Fruit fly (Drosophila melanogaster) whole organism, wandering third instar larva: ENCODE results near the gene CG8236.
A peak's percentile ranks its signal among the peaks of the same experiment; 100 is the strongest.

ENCODE experiments used
- Abd-B ChIP-seq: fragments of >200 bp; optimal IDR thresholded peaks from 2 replicates; lab custom pipeline; 2017; ENCODE audit warnings: missing biosample characterization, missing genetic modification characterization
- CG32264 ChIP-seq: fragments of 200-800 bp; sonication (Bioruptor generic); optimal IDR thresholded peaks from 2 replicates; lab custom pipeline; 2016; ENCODE audit warnings: missing biosample characterization, missing genetic modification characterization
- CG9705 ChIP-seq: fragments of 200-800 bp; sonication (Bioruptor generic); optimal IDR thresholded peaks from 2 replicates; lab custom pipeline; 2018; ENCODE audit warnings: missing biosample characterization, mild to moderate bottlenecking, missing genetic modification characterization
- CrebA ChIP-seq: fragments of 200-800 bp; sonication (Bioruptor generic); optimal IDR thresholded peaks from 2 replicates; lab custom pipeline; 2016; ENCODE audit warnings: missing biosample characterization, mild to moderate bottlenecking, missing genetic modification characterization, borderline replicate concordance
- Dif ChIP-seq: fragments of 200-275, 200-300 bp; sonication (Bioruptor generic); optimal IDR thresholded peaks from 2 replicates; lab custom pipeline; 2018; ENCODE audit warnings: missing biosample characterization, missing genetic modification characterization; ENCODE audit not compliant: partially characterized antibody
- GATAd ChIP-seq: sonication (Bioruptor generic); optimal IDR thresholded peaks from 2 replicates; lab custom pipeline; 2016; ENCODE audit warnings: missing biosample characterization, missing genetic modification characterization
- HLH106 ChIP-seq: fragments of 200-800 bp; optimal IDR thresholded peaks from 3 replicates; lab custom pipeline; 2019; ENCODE audit warnings: missing biosample characterization, mild to moderate bottlenecking, missing genetic modification characterization, moderate library complexity
- Hr83 ChIP-seq: fragments of 200-300 bp; sonication (Bioruptor generic); optimal IDR thresholded peaks from 2 replicates; lab custom pipeline; 2016; ENCODE audit warnings: missing biosample characterization, mild to moderate bottlenecking, missing genetic modification characterization, moderate library complexity; ENCODE audit not compliant: poor library complexity, severe bottlenecking
- Jra ChIP-seq: sonication (Bioruptor generic); optimal IDR thresholded peaks from 2 replicates; lab custom pipeline; 2016; ENCODE audit warnings: missing biosample characterization, missing genetic modification characterization
- Myc ChIP-seq: fragments of >200 bp; optimal IDR thresholded peaks from 2 replicates; lab custom pipeline; 2017
- N ChIP-seq: fragments of >200 bp; optimal IDR thresholded peaks from 2 replicates; lab custom pipeline; 2018; ENCODE audit warnings: missing biosample characterization, missing external identifiers, missing genetic modification characterization
- OdsH ChIP-seq: fragments of 200-800 bp; sonication (Bioruptor generic); optimal IDR thresholded peaks from 2 replicates; lab custom pipeline; 2016; ENCODE audit warnings: missing biosample characterization, mild to moderate bottlenecking, missing genetic modification characterization
- Rel ChIP-seq, 2 experiments: fragments of 200-800 bp; sonication (Bioruptor generic) in 1 of 2; optimal IDR thresholded peaks; 2 replicates in 1 of 2; 3 replicates in 1 of 2; lab custom pipeline; 2016 to 2019; ENCODE audit warnings: mild to moderate bottlenecking in 2 of 2, missing biosample characterization in 2 of 2, missing genetic modification characterization in 2 of 2, moderate library complexity in 1 of 2
- Sp1 ChIP-seq: fragments of 200-800 bp; sonication (Bioruptor generic); optimal IDR thresholded peaks from 3 replicates; lab custom pipeline; 2019; ENCODE audit warnings: missing biosample characterization, mild to moderate bottlenecking, missing genetic modification characterization, moderate library complexity
- Vsx2 ChIP-seq: fragments of 200-300, 225-300 bp; sonication (Bioruptor generic); optimal IDR thresholded peaks from 2 replicates; lab custom pipeline; 2018; ENCODE audit warnings: missing biosample characterization, missing genetic modification characterization; ENCODE audit not compliant: partially characterized antibody
- br ChIP-seq: fragments of 200-800 bp; sonication (Bioruptor generic); optimal IDR thresholded peaks from 2 replicates; lab custom pipeline; 2016; ENCODE audit warnings: missing biosample characterization, missing genetic modification characterization
- brk ChIP-seq: fragments of 200-800 bp; sonication (Bioruptor generic); optimal IDR thresholded peaks from 2 replicates; lab custom pipeline; 2016; ENCODE audit warnings: missing biosample characterization, mild to moderate bottlenecking, missing genetic modification characterization
- dl ChIP-seq, 2 experiments: fragments of 175-275, 200-275 bp in 1 of 2; fragments of 200-275 bp in 1 of 2; sonication (Bioruptor generic); optimal IDR thresholded peaks; lab custom pipeline; 2018; ENCODE audit warnings: mild to moderate bottlenecking in 2 of 2, missing biosample characterization in 2 of 2, missing genetic modification characterization in 2 of 2, moderate library complexity in 2 of 2; ENCODE audit not compliant: partially characterized antibody in 2 of 2, insufficient read depth in 1 of 2
- dmrt93B ChIP-seq: fragments of 200-800 bp; sonication (Bioruptor generic); optimal IDR thresholded peaks from 2 replicates; lab custom pipeline; 2018; ENCODE audit warnings: missing biosample characterization, mild to moderate bottlenecking, missing genetic modification characterization
- dsf ChIP-seq: sonication (Bioruptor generic); optimal IDR thresholded peaks from 2 replicates; lab custom pipeline; 2016; ENCODE audit warnings: missing biosample characterization, missing genetic modification characterization, borderline replicate concordance
- ey ChIP-seq: fragments of 200-800 bp; sonication (Bioruptor generic); optimal IDR thresholded peaks from 2 replicates; lab custom pipeline; 2016; ENCODE audit warnings: missing biosample characterization, missing genetic modification characterization
- foxo ChIP-seq, 2 experiments: fragments of 200-800 bp; sonication (Bioruptor generic); optimal IDR thresholded peaks; 2 replicates in 1 of 2; 3 replicates in 1 of 2; lab custom pipeline; 2016 to 2017; ENCODE audit warnings: missing biosample characterization in 2 of 2, missing genetic modification characterization in 2 of 2
- fru ChIP-seq: fragments of 200-800 bp; sonication (Bioruptor generic); optimal IDR thresholded peaks from 3 replicates; lab custom pipeline; 2016; ENCODE audit warnings: missing biosample characterization, mild to moderate bottlenecking, missing genetic modification characterization
- h ChIP-seq: fragments of 200-800 bp; sonication (Bioruptor generic); optimal IDR thresholded peaks from 3 replicates; lab custom pipeline; 2016; ENCODE audit warnings: missing biosample characterization, mild to moderate bottlenecking, missing genetic modification characterization
- jim ChIP-seq: fragments of 175-275, 200-325 bp; sonication (Bioruptor generic); optimal IDR thresholded peaks from 2 replicates; lab custom pipeline; 2016; ENCODE audit warnings: missing biosample characterization, mild to moderate bottlenecking, missing genetic modification characterization
- psq ChIP-seq: fragments of 200-800 bp; sonication (Bioruptor generic); optimal IDR thresholded peaks from 3 replicates; lab custom pipeline; 2017; ENCODE audit warnings: missing biosample characterization, mild to moderate bottlenecking, missing genetic modification characterization, moderate library complexity
- rgr ChIP-seq: fragments of 200-800 bp; sonication (Bioruptor generic); optimal IDR thresholded peaks from 3 replicates; lab custom pipeline; 2016; ENCODE audit warnings: missing biosample characterization, mild to moderate bottlenecking, missing genetic modification characterization
- sage ChIP-seq: fragments of 200-800 bp; sonication (Bioruptor generic); optimal IDR thresholded peaks from 2 replicates; lab custom pipeline; 2016; ENCODE audit warnings: missing biosample characterization, mild to moderate bottlenecking, missing genetic modification characterization
- tai ChIP-seq: sonication (Bioruptor generic); optimal IDR thresholded peaks from 2 replicates; lab custom pipeline; 2016; ENCODE audit warnings: missing biosample characterization, missing genetic modification characterization
- usp ChIP-seq: fragments of >200 bp; optimal IDR thresholded peaks from 2 replicates; lab custom pipeline; 2017; ENCODE audit warnings: missing biosample characterization, missing genetic modification characterization
- woc ChIP-seq: sonication (Bioruptor generic); optimal IDR thresholded peaks from 2 replicates; lab custom pipeline; 2016; ENCODE audit warnings: missing biosample characterization, mild to moderate bottlenecking, missing genetic modification characterization

Gene CG8236

dm6 chr3R:8788722-8789400 lies 19.7 kb downstream of the CG8236 start:
- TF ChIP-seq HLH106 (peak; percentile 24), h (peak; percentile 42), jim (no peak), ey (GFP tag; lab: Kevin White, UChicago) (peak; percentile 31), N (GFP tag; lab: Kevin White, UChicago) (no peak), brk (GFP tag; lab: Kevin White, UChicago) (no peak), CrebA (GFP tag; lab: Kevin White, UChicago) (no peak), rgr (GFP tag; lab: Kevin White, UChicago) (peak; percentile 5), foxo (GFP tag; optimal IDR thresholded peaks at IDR 0.05; lab: Kevin White, UChicago) (peak in 1 of 2 experiments; percentile 37), fru (GFP tag; lab: Kevin White, UChicago) (peak; percentile 15)

dm6 chr3R:8792463-8793175 lies 23.4 kb downstream of the CG8236 start:
- no peak for TF ChIP-seq brk (GFP tag; lab: Kevin White, UChicago)
- no peak for TF ChIP-seq sage
- no peak for TF ChIP-seq woc
- TF ChIP-seq Dif (GFP tag; lab: Kevin White, UChicago), result peak; percentile 78
- no peak for TF ChIP-seq HLH106
- peak in 1 of 2 experiments; percentile 64 for TF ChIP-seq dl (GFP tag; optimal IDR thresholded peaks at IDR 0.05; lab: Kevin White, UChicago; ENCODE audit: insufficient read depth in 1 of 2, partially characterized antibody in 2 of 2)
- peak; percentile 70 for TF ChIP-seq Vsx2
- TF ChIP-seq Sp1 (GFP tag; lab: Kevin White, UChicago), result peak; percentile 20
- no peak for TF ChIP-seq dsf
- TF ChIP-seq Myc (lab: Kevin White, UChicago), result no peak

dm6 chr3R:8793726-8794125 lies 24.5 kb downstream of the CG8236 start:
- TF ChIP-seq Jra (GFP tag; lab: Kevin White, UChicago) (no peak), foxo (GFP tag; optimal IDR thresholded peaks at IDR 0.05; lab: Kevin White, UChicago) (peak in 1 of 2 experiments; percentile 0)

dm6 chr3R:8794384-8794783 lies 25.2 kb downstream of the CG8236 start, which contains the start of gene Ir85a:
Gene Ir85a, plus strand, starts transcription at chr3R:8794684.
- TF ChIP-seq fru (GFP tag; lab: Kevin White, UChicago), result no peak
- TF ChIP-seq CG9705, result no peak
- TF ChIP-seq OdsH (GFP tag; lab: Kevin White, UChicago), result no peak
- no peak for TF ChIP-seq h
- TF ChIP-seq Dif (GFP tag; lab: Kevin White, UChicago), result no peak
- TF ChIP-seq usp (GFP tag; lab: Kevin White, UChicago), result no peak
- no peak for TF ChIP-seq HLH106
- TF ChIP-seq rgr (GFP tag; lab: Kevin White, UChicago), result no peak
- no peak for TF ChIP-seq dmrt93B
- TF ChIP-seq br (GFP tag; lab: Kevin White, UChicago), result no peak
- no peak for TF ChIP-seq CG32264
- no peak for TF ChIP-seq Vsx2
- no peak for TF ChIP-seq CrebA (GFP tag; lab: Kevin White, UChicago)
- TF ChIP-seq foxo (GFP tag; optimal IDR thresholded peaks at IDR 0.05; lab: Kevin White, UChicago), result no peak
- TF ChIP-seq woc, result no peak
- TF ChIP-seq, all 38 proteins: peak for 0

- no peak for TF ChIP-seq CrebA (GFP tag; lab: Kevin White, UChicago)
- no peak for TF ChIP-seq h
- TF ChIP-seq CG9705, result no peak
- no peak for TF ChIP-seq sage
- no peak for TF ChIP-seq HLH106
- TF ChIP-seq GATAd (GFP tag; lab: Kevin White, UChicago), result no peak
- TF ChIP-seq tai (GFP tag; lab: Kevin White, UChicago), result no peak
- no peak for TF ChIP-seq Sp1 (GFP tag; lab: Kevin White, UChicago)
- TF ChIP-seq dsf, result no peak
- TF ChIP-seq fru (GFP tag; lab: Kevin White, UChicago), result no peak
- no peak for TF ChIP-seq Rel (GFP tag; optimal IDR thresholded peaks at IDR 0.05; lab: Kevin White, UChicago)
- no peak for TF ChIP-seq Rel (tag; optimal IDR thresholded peaks at IDR 0.05; lab: Kevin White, UChicago)
- no peak for TF ChIP-seq Hr83 (GFP tag; lab: Kevin White, UChicago)
- no peak for TF ChIP-seq Abd-B
- no peak for TF ChIP-seq rgr (GFP tag; lab: Kevin White, UChicago)
- TF ChIP-seq psq (GFP tag; lab: Kevin White, UChicago), result no peak
- no peak for TF ChIP-seq dl (GFP tag; optimal IDR thresholded peaks at IDR 0.05; lab: Kevin White, UChicago; ENCODE audit: insufficient read depth in 1 of 2, partially characterized antibody in 2 of 2)
- no peak for TF ChIP-seq Dif (GFP tag; lab: Kevin White, UChicago)
- no peak for TF ChIP-seq usp (GFP tag; lab: Kevin White, UChicago)
- TF ChIP-seq Jra (GFP tag; lab: Kevin White, UChicago), result no peak
Observed at dm6 chr3R:8798332-8798731, 29.1 kb downstream of the CG8236 start.
